Worm (Caenorhabditis elegans) whole organism, L1 larva: Measurements from ENCODE around the gene glod-4.

Experiments used
- C04F5.9 ChIP-seq: sonication (generic microtip); optimal IDR thresholded peaks from 2 replicates; lab custom pipeline; 2016; ENCODE audit warnings: missing genetic modification characterization, missing compliant biosample characterization
- F16B12.6 ChIP-seq: fragments of 150-350 bp; optimal IDR thresholded peaks from 2 replicates; lab custom pipeline; 2014; ENCODE audit warnings: missing biosample characterization, missing genetic modification characterization
- aha-1 ChIP-seq: fragments of 150-350 bp; optimal IDR thresholded peaks from 2 replicates; lab custom pipeline; 2014; ENCODE audit warnings: missing biosample characterization, missing genetic modification characterization
- aly-2 ChIP-seq: fragments of 150-350 bp; optimal IDR thresholded peaks from 2 replicates; lab custom pipeline; 2014; ENCODE audit warnings: missing biosample characterization, missing genetic modification characterization
- blmp-1 ChIP-seq: fragments of 150-350 bp; optimal IDR thresholded peaks from 2 replicates; lab custom pipeline; 2014; ENCODE audit warnings: missing biosample characterization, missing genetic modification characterization
- ceh-8 ChIP-seq: fragments of 200-800 bp; sonication (Bioruptor generic); optimal IDR thresholded peaks from 2 replicates; lab custom pipeline; 2018; ENCODE audit warnings: mild to moderate bottlenecking, missing genetic modification characterization, moderate library complexity, missing compliant biosample characterization
- ceh-88 ChIP-seq: fragments of 200-800 bp; sonication (Bioruptor generic); IDR thresholded peaks from 2 replicates; pipeline ENCODE4 v1.3.6; 2022; ENCODE audit warnings: missing genetic modification characterization, missing compliant biosample characterization
- ceh-90 ChIP-seq: sonication (generic microtip); optimal IDR thresholded peaks from 2 replicates; lab custom pipeline; 2016; ENCODE audit warnings: missing genetic modification characterization, missing compliant biosample characterization
- dpl-1 ChIP-seq, 3 experiments: fragments of 150-350 bp in 2 of 3; sonication (generic microtip) in 1 of 3; optimal IDR thresholded peaks; 2 replicates each; lab custom pipeline; 2014 to 2017; ENCODE audit warnings: missing biosample characterization in 3 of 3, missing genetic modification characterization in 3 of 3, missing genetic modification reagents in 3 of 3
- efl-1 ChIP-seq, 4 experiments: fragments of 150-350 bp; optimal IDR thresholded peaks in 3 of 4; peaks in 1 of 4; 1 replicate in 1 of 4; 2 replicates in 3 of 4; lab custom pipeline; 2014; ENCODE audit warnings: missing biosample characterization in 2 of 4, missing genetic modification characterization in 2 of 4, missing genetic modification reagents in 2 of 4
- egl-13 ChIP-seq: sonication (generic microtip); optimal IDR thresholded peaks from 2 replicates; lab custom pipeline; 2016; ENCODE audit warnings: missing genotype, missing genetic modification reagents, missing genetic modification characterization, missing compliant biosample characterization
- egl-27 ChIP-seq, 2 experiments: fragments of 150-350 bp in 1 of 2; sonication (generic microtip); optimal IDR thresholded peaks; 3 replicates each; lab custom pipeline; 2017 to 2018; ENCODE audit warnings: missing biosample characterization in 2 of 2, missing genetic modification characterization in 2 of 2, missing genetic modification reagents in 2 of 2
- fkh-10 ChIP-seq: sonication (generic microtip); optimal IDR thresholded peaks from 2 replicates; lab custom pipeline; 2017; ENCODE audit warnings: missing biosample characterization, missing genetic modification reagents, missing genetic modification characterization
- fkh-4 ChIP-seq: sonication (generic microtip); optimal IDR thresholded peaks from 2 replicates; lab custom pipeline; 2016; ENCODE audit warnings: missing compliant biosample characterization, missing genetic modification characterization, borderline replicate concordance
- fkh-8 ChIP-seq: sonication (generic microtip); optimal IDR thresholded peaks from 2 replicates; lab custom pipeline; 2016; ENCODE audit warnings: mild to moderate bottlenecking, missing genetic modification characterization, missing compliant biosample characterization
- fos-1 ChIP-seq: fragments of 150-350 bp; optimal IDR thresholded peaks from 2 replicates; lab custom pipeline; 2014; ENCODE audit warnings: missing biosample characterization, missing genetic modification characterization
- grh-1 ChIP-seq: fragments of 200-800 bp; sonication (Bioruptor generic); IDR thresholded peaks from 2 replicates; pipeline ENCODE4 v1.3.6; 2022; ENCODE audit warnings: missing genetic modification reagents, missing genetic modification characterization, missing compliant biosample characterization
- hlh-17 ChIP-seq: fragments of 200-800 bp; sonication (Bioruptor generic); optimal IDR thresholded peaks from 2 replicates; lab custom pipeline; 2018; ENCODE audit warnings: missing genetic modification characterization, mild to moderate bottlenecking, missing compliant biosample characterization, moderate library complexity, borderline replicate concordance
- hpl-2 ChIP-seq: fragments of 150-350 bp; optimal IDR thresholded peaks from 2 replicates; lab custom pipeline; 2014; ENCODE audit warnings: missing biosample characterization, missing genetic modification reagents, missing genetic modification characterization
- irx-1 ChIP-seq: sonication (generic microtip); optimal IDR thresholded peaks from 2 replicates; lab custom pipeline; 2016; ENCODE audit warnings: missing genetic modification characterization, missing compliant biosample characterization
- jun-1 ChIP-seq: fragments of 150-350 bp; optimal IDR thresholded peaks from 2 replicates; lab custom pipeline; 2014; ENCODE audit warnings: missing biosample characterization, missing genetic modification reagents, missing genetic modification characterization
- lin-13 ChIP-seq: fragments of 150-350 bp; optimal IDR thresholded peaks from 2 replicates; lab custom pipeline; 2014; ENCODE audit warnings: missing biosample characterization, missing genetic modification reagents, missing genetic modification characterization
- lin-14 ChIP-seq: fragments of 200-800 bp; sonication (Bioruptor generic); optimal IDR thresholded peaks from 2 replicates; lab custom pipeline; 2018; ENCODE audit warnings: mild to moderate bottlenecking, missing genetic modification characterization, moderate library complexity, missing compliant biosample characterization
- lin-15B ChIP-seq: fragments of 150-350 bp; sonication (generic microtip); optimal IDR thresholded peaks from 3 replicates; lab custom pipeline; 2014; ENCODE audit warnings: missing biosample characterization, missing genetic modification characterization
- lin-35 ChIP-seq, 2 experiments: fragments of 150-350 bp; optimal IDR thresholded peaks; 2 replicates each; lab custom pipeline; 2014; ENCODE audit warnings: missing biosample characterization in 2 of 2, missing genetic modification characterization in 2 of 2, missing genetic modification reagents in 2 of 2
- lin-39 ChIP-seq: fragments of 150-350 bp; optimal IDR thresholded peaks from 2 replicates; lab custom pipeline; 2014; ENCODE audit warnings: missing biosample characterization, missing genetic modification reagents, missing genetic modification characterization
- lsy-2 ChIP-seq, 2 experiments: fragments of 150-350 bp; optimal IDR thresholded peaks; 2 replicates each; lab custom pipeline; 2014; ENCODE audit warnings: missing biosample characterization in 2 of 2, missing genetic modification characterization in 2 of 2
- mab-9 ChIP-seq: fragments of 200-800 bp; sonication (Bioruptor generic); IDR thresholded peaks from 2 replicates; pipeline ENCODE4 v1.3.6; 2022; ENCODE audit warnings: missing genetic modification reagents, missing genetic modification characterization, missing compliant biosample characterization
- mdl-1 ChIP-seq, 2 experiments: fragments of 150-350 bp; optimal IDR thresholded peaks; 2 replicates each; lab custom pipeline; 2014 to 2017; ENCODE audit warnings: missing biosample characterization in 2 of 2, missing genetic modification characterization in 2 of 2, inconsistent platforms in 1 of 2
- mep-1 ChIP-seq: fragments of 150-350 bp; optimal IDR thresholded peaks from 2 replicates; lab custom pipeline; 2014; ENCODE audit warnings: missing biosample characterization, missing genetic modification characterization
- nhr-19 ChIP-seq: fragments of 200-800 bp; sonication (Bioruptor generic); conservative IDR thresholded peaks from 2 replicates; pipeline ENCODE4 v1.3.6; 2022; ENCODE audit warnings: missing genetic modification characterization, missing compliant biosample characterization
- nhr-20 ChIP-seq: sonication (generic microtip); optimal IDR thresholded peaks from 2 replicates; lab custom pipeline; 2016; ENCODE audit warnings: mild to moderate bottlenecking, missing genetic modification characterization, missing compliant biosample characterization
- nhr-237 ChIP-seq: fragments of 150-350 bp; optimal IDR thresholded peaks from 2 replicates; lab custom pipeline; 2014; ENCODE audit warnings: missing biosample characterization, missing genetic modification characterization
- nhr-47 ChIP-seq: sonication (generic microtip); optimal IDR thresholded peaks from 2 replicates; lab custom pipeline; 2016; ENCODE audit warnings: mild to moderate bottlenecking, missing genetic modification characterization, moderate library complexity, missing compliant biosample characterization
- nhr-76 ChIP-seq: sonication (generic microtip); optimal IDR thresholded peaks from 2 replicates; lab custom pipeline; 2017; ENCODE audit warnings: missing biosample characterization, missing genetic modification characterization
- nhr-77 ChIP-seq: fragments of 150-350 bp; optimal IDR thresholded peaks from 2 replicates; lab custom pipeline; 2014; ENCODE audit warnings: missing biosample characterization, missing genetic modification characterization
- nhr-84 ChIP-seq: sonication (generic microtip); optimal IDR thresholded peaks from 2 replicates; lab custom pipeline; 2017; ENCODE audit warnings: missing biosample characterization, missing genetic modification characterization
- nhr-85 ChIP-seq: sonication (generic microtip); peaks from one replicate; lab custom pipeline; 2016; ENCODE audit warnings: missing genetic modification characterization, inconsistent platforms, missing compliant biosample characterization
- nhr-90 ChIP-seq: sonication (generic microtip); optimal IDR thresholded peaks from 2 replicates; lab custom pipeline; 2016; ENCODE audit warnings: mild to moderate bottlenecking, missing genetic modification characterization, missing compliant biosample characterization; ENCODE audit not compliant: poor library complexity
- pag-3 ChIP-seq: sonication (generic microtip); optimal IDR thresholded peaks from 2 replicates; lab custom pipeline; 2017; ENCODE audit warnings: missing genetic modification characterization, mild to moderate bottlenecking, missing compliant biosample characterization, antibody characterized with exemption, borderline replicate concordance; ENCODE audit not compliant: insufficient read depth
- skn-1 ChIP-seq: fragments of 150-350 bp; optimal IDR thresholded peaks from 2 replicates; lab custom pipeline; 2014; ENCODE audit warnings: missing biosample characterization, missing genetic modification characterization
- sup-37 ChIP-seq: fragments of 200-800 bp; sonication (Bioruptor generic); optimal IDR thresholded peaks from 2 replicates; lab custom pipeline; 2018; ENCODE audit warnings: mild to moderate bottlenecking, missing genetic modification characterization, missing compliant biosample characterization
- swsn-7 ChIP-seq: sonication (generic microtip); optimal IDR thresholded peaks from 2 replicates; lab custom pipeline; 2016; ENCODE audit warnings: missing genetic modification characterization, missing compliant biosample characterization
- unc-130 ChIP-seq: fragments of 150-350 bp; optimal IDR thresholded peaks from 2 replicates; lab custom pipeline; 2017; ENCODE audit warnings: missing biosample characterization, missing genetic modification characterization, inconsistent platforms
- unc-62 ChIP-seq: fragments of 150-350 bp; optimal IDR thresholded peaks from 2 replicates; lab custom pipeline; 2014; ENCODE audit warnings: missing biosample characterization, missing genetic modification reagents, missing genetic modification characterization
- unc-98 ChIP-seq: fragments of 200-800 bp; sonication (Bioruptor generic); IDR thresholded peaks from 2 replicates; pipeline ENCODE4 v1.3.6; 2022; ENCODE audit warnings: missing genetic modification characterization, missing compliant biosample characterization
- xbp-1 ChIP-seq: sonication (generic microtip); optimal IDR thresholded peaks from 2 replicates; lab custom pipeline; 2016; ENCODE audit warnings: missing genetic modification characterization, missing compliant biosample characterization
- zag-1 ChIP-seq: fragments of 150-350 bp; optimal IDR thresholded peaks from 2 replicates; lab custom pipeline; 2014; ENCODE audit warnings: missing biosample characterization, missing genetic modification characterization
- zip-4 ChIP-seq: fragments of 200-800 bp; sonication (Bioruptor generic); optimal IDR thresholded peaks from 2 replicates; lab custom pipeline; 2018; ENCODE audit warnings: mild to moderate bottlenecking, missing genetic modification characterization, moderate library complexity, missing compliant biosample characterization
- ztf-11 ChIP-seq, 2 experiments: sonication (generic microtip); optimal IDR thresholded peaks; 2 replicates each; lab custom pipeline; 2016 to 2017; ENCODE audit warnings: missing genetic modification characterization in 2 of 2, missing biosample characterization in 1 of 2, missing compliant biosample characterization in 1 of 2

Gene glod-4

ce11 chrIII:4191091-4191638 is 37.8 kb downstream of the glod-4 start, which contains the start of gene dnj-16 (continued):
- peak; percentile 24 to 41 for TF ChIP-seq efl-1 (optimal IDR thresholded peaks at IDR 0.05; lab: Kevin White, UChicago)
- TF ChIP-seq efl-1 (GFP tag; optimal IDR thresholded peaks at IDR 0.05 in 1 of 2; lab: Kevin White, UChicago): peak; percentile 15 to 86
- no peak for TF ChIP-seq aha-1 (tag; lab: Kevin White, UChicago)
- TF ChIP-seq ceh-90 (tag; lab: Kevin White, UChicago): no peak
- no peak for TF ChIP-seq ztf-11 (tag; optimal IDR thresholded peaks at IDR 0.05; lab: Kevin White, UChicago)
- TF ChIP-seq fkh-8: no peak
- TF ChIP-seq grh-1: no peak
- TF ChIP-seq dpl-1 (GFP tag; optimal IDR thresholded peaks at IDR 0.05; lab: Kevin White, UChicago): peak in 1 of 3 experiments; percentile 20
- no peak for TF ChIP-seq nhr-77
- no peak for TF ChIP-seq xbp-1 (tag; lab: Kevin White, UChicago)
- TF ChIP-seq unc-98 (GFP tag; lab: Robert Waterston, UW): no peak
- peak; percentile 25 for TF ChIP-seq nhr-237 (tag; lab: Kevin White, UChicago)
- no peak for TF ChIP-seq nhr-84 (tag; lab: Kevin White, UChicago)
- TF ChIP-seq mab-9 (GFP tag; lab: Robert Waterston, UW): no peak
- TF ChIP-seq jun-1: peak; percentile 18
- TF ChIP-seq hlh-17 (GFP tag; lab: Kevin White, UChicago): no peak
- TF ChIP-seq pag-3 (tag; lab: Kevin White, UChicago): no peak
- TF ChIP-seq lin-39: no peak
- TF ChIP-seq fos-1 (tag; lab: Kevin White, UChicago): peak; percentile 56
- TF ChIP-seq unc-130 (tag; lab: Kevin White, UChicago): no peak
- peak; percentile 19 for TF ChIP-seq nhr-85 (tag; lab: Kevin White, UChicago)
- TF ChIP-seq ceh-8 (GFP tag; lab: Kevin White, UChicago): peak; percentile 19
- TF ChIP-seq aly-2 (tag; lab: Kevin White, UChicago): no peak
- TF ChIP-seq fkh-10 (GFP tag; lab: Kevin White, UChicago): no peak
- TF ChIP-seq hpl-2 (GFP tag; lab: Kevin White, UChicago): peak; percentile 43
- TF ChIP-seq C04F5.9: no peak
- no peak for TF ChIP-seq nhr-76 (tag; lab: Kevin White, UChicago)
- peak; percentile 34 for TF ChIP-seq zip-4 (GFP tag; lab: Kevin White, UChicago)
- TF ChIP-seq lin-14: peak; percentile 66
- TF ChIP-seq fkh-4: no peak
- peak; percentile 14 to 62 for TF ChIP-seq lsy-2 (tag; optimal IDR thresholded peaks at IDR 0.05; lab: Kevin White, UChicago)
- TF ChIP-seq, all 84 proteins: peak for 21

ce11 chrIII:4193659-4194103 is 40.3 kb downstream of the glod-4 start, which contains the start of gene xbp-1:
Gene xbp-1, plus strand, starts transcription at chrIII:4193809.
- TF ChIP-seq F16B12.6 (tag; lab: Kevin White, UChicago) (peak; percentile 44), egl-13 (tag; lab: Kevin White, UChicago) (peak; percentile 68), unc-62 (GFP tag; lab: Kevin White, UChicago) (peak; percentile 4), nhr-47 (tag; lab: Kevin White, UChicago) (peak; percentile 88), skn-1 (tag; lab: Kevin White, UChicago) (peak; percentile 95), lin-15B (tag; lab: Kevin White, UChicago) (peak; percentile 68), blmp-1 (tag; lab: Kevin White, UChicago) (peak; percentile 82), mep-1 (tag; lab: Kevin White, UChicago) (peak; percentile 91), nhr-90 (tag; lab: Kevin White, UChicago) (peak; percentile 80), dpl-1 (GFP tag; optimal IDR thresholded peaks at IDR 0.05; lab: Kevin White, UChicago) (peak; percentile 64 to 73 (median 67)), sup-37 (GFP tag; lab: Kevin White, UChicago) (peak; percentile 49), lin-13 (peak; percentile 83), irx-1 (peak; percentile 45), hpl-2 (GFP tag; lab: Kevin White, UChicago) (peak; percentile 88), unc-130 (tag; lab: Kevin White, UChicago) (no peak), mdl-1 (tag; optimal IDR thresholded peaks at IDR 0.05; lab: Kevin White, UChicago) (peak in 1 of 2 experiments; percentile 92), nhr-85 (tag; lab: Kevin White, UChicago) (peak; percentile 73), nhr-20 (tag; lab: Kevin White, UChicago) (peak; percentile 84), nhr-19 (peak; percentile 67), swsn-7 (tag; lab: Kevin White, UChicago) (peak; percentile 78), fkh-8 (peak; percentile 97), lin-35 (GFP tag; optimal IDR thresholded peaks at IDR 0.05; lab: Kevin White, UChicago) (peak; percentile 80 to 87), zag-1 (tag; lab: Kevin White, UChicago) (no peak), jun-1 (peak; percentile 94), nhr-237 (tag; lab: Kevin White, UChicago) (peak; percentile 85), ceh-88 (GFP tag; lab: Robert Waterston, UW) (no peak), lsy-2 (tag; optimal IDR thresholded peaks at IDR 0.05; lab: Kevin White, UChicago) (peak; percentile 80 to 93), egl-27 (tag; optimal IDR thresholded peaks at IDR 0.05; lab: Kevin White, UChicago) (peak in 1 of 2 experiments; percentile 65)
